Fruit fly (Drosophila melanogaster) whole organism, wandering third instar larva: ENCODE results near the gene AGO2.
A peak's percentile ranks its signal among the peaks of the same experiment; 100 is the strongest.

Experiments
- Abd-B ChIP-seq: fragments of >200 bp; optimal IDR thresholded peaks from 2 replicates; lab custom pipeline; 2017; ENCODE audit warnings: missing biosample characterization, missing genetic modification characterization
- CG32264 ChIP-seq: fragments of 200-800 bp; sonication (Bioruptor generic); optimal IDR thresholded peaks from 2 replicates; lab custom pipeline; 2016; ENCODE audit warnings: missing biosample characterization, missing genetic modification characterization
- CG9705 ChIP-seq: fragments of 200-800 bp; sonication (Bioruptor generic); optimal IDR thresholded peaks from 2 replicates; lab custom pipeline; 2018; ENCODE audit warnings: missing biosample characterization, mild to moderate bottlenecking, missing genetic modification characterization
- CrebA ChIP-seq: fragments of 200-800 bp; sonication (Bioruptor generic); optimal IDR thresholded peaks from 2 replicates; lab custom pipeline; 2016; ENCODE audit warnings: missing biosample characterization, mild to moderate bottlenecking, missing genetic modification characterization, borderline replicate concordance
- Dfd ChIP-seq: fragments of >200 bp; optimal IDR thresholded peaks from 2 replicates; lab custom pipeline; 2017; ENCODE audit warnings: missing biosample characterization, missing genetic modification characterization
- Dif ChIP-seq: fragments of 200-275, 200-300 bp; sonication (Bioruptor generic); optimal IDR thresholded peaks from 2 replicates; lab custom pipeline; 2018; ENCODE audit warnings: missing biosample characterization, missing genetic modification characterization; ENCODE audit not compliant: partially characterized antibody
- GATAd ChIP-seq: sonication (Bioruptor generic); optimal IDR thresholded peaks from 2 replicates; lab custom pipeline; 2016; ENCODE audit warnings: missing biosample characterization, missing genetic modification characterization
- HLH106 ChIP-seq: fragments of 200-800 bp; optimal IDR thresholded peaks from 3 replicates; lab custom pipeline; 2019; ENCODE audit warnings: missing biosample characterization, mild to moderate bottlenecking, missing genetic modification characterization, moderate library complexity
- Hnf4 ChIP-seq: fragments of 200-800 bp; sonication (Bioruptor generic); optimal IDR thresholded peaks from 2 replicates; lab custom pipeline; 2016; ENCODE audit warnings: missing biosample characterization, mild to moderate bottlenecking, missing genetic modification characterization
- Hr78 ChIP-seq: fragments of >200 bp; optimal IDR thresholded peaks from 2 replicates; lab custom pipeline; 2017; ENCODE audit warnings: missing biosample characterization, missing genetic modification characterization
- Hr83 ChIP-seq: fragments of 200-300 bp; sonication (Bioruptor generic); optimal IDR thresholded peaks from 2 replicates; lab custom pipeline; 2016; ENCODE audit warnings: missing biosample characterization, mild to moderate bottlenecking, missing genetic modification characterization, moderate library complexity; ENCODE audit not compliant: poor library complexity, severe bottlenecking
- Jra ChIP-seq: sonication (Bioruptor generic); optimal IDR thresholded peaks from 2 replicates; lab custom pipeline; 2016; ENCODE audit warnings: missing biosample characterization, missing genetic modification characterization
- Mio ChIP-seq: sonication (Bioruptor generic); optimal IDR thresholded peaks from 2 replicates; lab custom pipeline; 2016; ENCODE audit warnings: missing biosample characterization, missing genetic modification characterization
- Myc ChIP-seq: fragments of >200 bp; optimal IDR thresholded peaks from 2 replicates; lab custom pipeline; 2017
- N ChIP-seq: fragments of >200 bp; optimal IDR thresholded peaks from 2 replicates; lab custom pipeline; 2018; ENCODE audit warnings: missing biosample characterization, missing external identifiers, missing genetic modification characterization
- OdsH ChIP-seq: fragments of 200-800 bp; sonication (Bioruptor generic); optimal IDR thresholded peaks from 2 replicates; lab custom pipeline; 2016; ENCODE audit warnings: missing biosample characterization, mild to moderate bottlenecking, missing genetic modification characterization
- Rel ChIP-seq, 2 experiments: fragments of 200-800 bp; sonication (Bioruptor generic) in 1 of 2; optimal IDR thresholded peaks; 2 replicates in 1 of 2; 3 replicates in 1 of 2; lab custom pipeline; 2016 to 2019; ENCODE audit warnings: mild to moderate bottlenecking in 2 of 2, missing biosample characterization in 2 of 2, missing genetic modification characterization in 2 of 2, moderate library complexity in 1 of 2
- Sp1 ChIP-seq: fragments of 200-800 bp; sonication (Bioruptor generic); optimal IDR thresholded peaks from 3 replicates; lab custom pipeline; 2019; ENCODE audit warnings: missing biosample characterization, mild to moderate bottlenecking, missing genetic modification characterization, moderate library complexity
- Vsx2 ChIP-seq: fragments of 200-300, 225-300 bp; sonication (Bioruptor generic); optimal IDR thresholded peaks from 2 replicates; lab custom pipeline; 2018; ENCODE audit warnings: missing biosample characterization, missing genetic modification characterization; ENCODE audit not compliant: partially characterized antibody
- br ChIP-seq: fragments of 200-800 bp; sonication (Bioruptor generic); optimal IDR thresholded peaks from 2 replicates; lab custom pipeline; 2016; ENCODE audit warnings: missing biosample characterization, missing genetic modification characterization
- dl ChIP-seq, 2 experiments: fragments of 175-275, 200-275 bp in 1 of 2; fragments of 200-275 bp in 1 of 2; sonication (Bioruptor generic); optimal IDR thresholded peaks; lab custom pipeline; 2018; ENCODE audit warnings: mild to moderate bottlenecking in 2 of 2, missing biosample characterization in 2 of 2, missing genetic modification characterization in 2 of 2, moderate library complexity in 2 of 2; ENCODE audit not compliant: partially characterized antibody in 2 of 2, insufficient read depth in 1 of 2
- dmrt93B ChIP-seq: fragments of 200-800 bp; sonication (Bioruptor generic); optimal IDR thresholded peaks from 2 replicates; lab custom pipeline; 2018; ENCODE audit warnings: missing biosample characterization, mild to moderate bottlenecking, missing genetic modification characterization
- dsf ChIP-seq: sonication (Bioruptor generic); optimal IDR thresholded peaks from 2 replicates; lab custom pipeline; 2016; ENCODE audit warnings: missing biosample characterization, missing genetic modification characterization, borderline replicate concordance
- ey ChIP-seq: fragments of 200-800 bp; sonication (Bioruptor generic); optimal IDR thresholded peaks from 2 replicates; lab custom pipeline; 2016; ENCODE audit warnings: missing biosample characterization, missing genetic modification characterization
- foxo ChIP-seq, 2 experiments: fragments of 200-800 bp; sonication (Bioruptor generic); optimal IDR thresholded peaks; 2 replicates in 1 of 2; 3 replicates in 1 of 2; lab custom pipeline; 2016 to 2017; ENCODE audit warnings: missing biosample characterization in 2 of 2, missing genetic modification characterization in 2 of 2
- fru ChIP-seq: fragments of 200-800 bp; sonication (Bioruptor generic); optimal IDR thresholded peaks from 3 replicates; lab custom pipeline; 2016; ENCODE audit warnings: missing biosample characterization, mild to moderate bottlenecking, missing genetic modification characterization
- h ChIP-seq: fragments of 200-800 bp; sonication (Bioruptor generic); optimal IDR thresholded peaks from 3 replicates; lab custom pipeline; 2016; ENCODE audit warnings: missing biosample characterization, mild to moderate bottlenecking, missing genetic modification characterization
- jim ChIP-seq: fragments of 175-275, 200-325 bp; sonication (Bioruptor generic); optimal IDR thresholded peaks from 2 replicates; lab custom pipeline; 2016; ENCODE audit warnings: missing biosample characterization, mild to moderate bottlenecking, missing genetic modification characterization
- lola ChIP-seq: fragments of >200 bp; optimal IDR thresholded peaks from 2 replicates; lab custom pipeline; 2017; ENCODE audit warnings: missing biosample characterization, missing genetic modification characterization
- pan ChIP-seq: fragments of >200 bp; optimal IDR thresholded peaks from 2 replicates; lab custom pipeline; 2017
- psq ChIP-seq: fragments of 200-800 bp; sonication (Bioruptor generic); optimal IDR thresholded peaks from 3 replicates; lab custom pipeline; 2017; ENCODE audit warnings: missing biosample characterization, mild to moderate bottlenecking, missing genetic modification characterization, moderate library complexity
- rgr ChIP-seq: fragments of 200-800 bp; sonication (Bioruptor generic); optimal IDR thresholded peaks from 3 replicates; lab custom pipeline; 2016; ENCODE audit warnings: missing biosample characterization, mild to moderate bottlenecking, missing genetic modification characterization
- sage ChIP-seq: fragments of 200-800 bp; sonication (Bioruptor generic); optimal IDR thresholded peaks from 2 replicates; lab custom pipeline; 2016; ENCODE audit warnings: missing biosample characterization, mild to moderate bottlenecking, missing genetic modification characterization
- sv ChIP-seq: fragments of 200-800 bp; sonication (Bioruptor generic); optimal IDR thresholded peaks from 3 replicates; lab custom pipeline; 2016; ENCODE audit warnings: missing biosample characterization, missing genetic modification characterization
- tai ChIP-seq: sonication (Bioruptor generic); optimal IDR thresholded peaks from 2 replicates; lab custom pipeline; 2016; ENCODE audit warnings: missing biosample characterization, missing genetic modification characterization
- usp ChIP-seq: fragments of >200 bp; optimal IDR thresholded peaks from 2 replicates; lab custom pipeline; 2017; ENCODE audit warnings: missing biosample characterization, missing genetic modification characterization
- woc ChIP-seq: sonication (Bioruptor generic); optimal IDR thresholded peaks from 2 replicates; lab custom pipeline; 2016; ENCODE audit warnings: missing biosample characterization, mild to moderate bottlenecking, missing genetic modification characterization

The AGO2 gene

DNA sequence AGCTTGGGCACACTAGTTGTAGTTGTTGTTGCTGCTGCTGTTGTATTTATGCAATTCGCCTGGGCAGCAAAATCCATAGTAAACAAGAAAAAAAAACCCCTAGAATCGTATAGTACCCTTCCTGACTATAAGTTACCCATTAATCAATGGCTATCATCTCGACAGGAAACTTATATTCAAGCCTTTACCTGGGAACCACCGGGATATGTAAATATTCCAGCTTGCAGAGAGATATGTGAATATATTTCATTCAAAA, 9.9 kb downstream of the AGO2 start:
- TF ChIP-seq foxo (GFP tag; optimal IDR thresholded peaks at IDR 0.05; lab: Kevin White, UChicago): no peak
- no peak for TF ChIP-seq sv (GFP tag; lab: Kevin White, UChicago)
- TF ChIP-seq Hr83 (GFP tag; lab: Kevin White, UChicago): no peak
- no peak for TF ChIP-seq woc (GFP tag; lab: Kevin White, UChicago)
- TF ChIP-seq Abd-B (GFP tag; lab: Kevin White, UChicago): no peak
- no peak for TF ChIP-seq Hr78 (GFP tag; lab: Kevin White, UChicago)
- TF ChIP-seq Myc (lab: Kevin White, UChicago): no peak
- TF ChIP-seq h (GFP tag; lab: Kevin White, UChicago): no peak
- TF ChIP-seq dmrt93B (GFP tag; lab: Kevin White, UChicago): no peak
- no peak for TF ChIP-seq br
- TF ChIP-seq Dfd (GFP tag; lab: Kevin White, UChicago): no peak
- no peak for TF ChIP-seq jim (GFP tag; lab: Kevin White, UChicago)
- TF ChIP-seq ey (GFP tag; lab: Kevin White, UChicago): no peak
- TF ChIP-seq dsf (GFP tag; lab: Kevin White, UChicago): no peak
- TF ChIP-seq psq (GFP tag; lab: Kevin White, UChicago): no peak
- TF ChIP-seq N: no peak
- TF ChIP-seq Jra: no peak
- TF ChIP-seq CrebA (GFP tag; lab: Kevin White, UChicago): no peak
- no peak for TF ChIP-seq fru

DNA sequence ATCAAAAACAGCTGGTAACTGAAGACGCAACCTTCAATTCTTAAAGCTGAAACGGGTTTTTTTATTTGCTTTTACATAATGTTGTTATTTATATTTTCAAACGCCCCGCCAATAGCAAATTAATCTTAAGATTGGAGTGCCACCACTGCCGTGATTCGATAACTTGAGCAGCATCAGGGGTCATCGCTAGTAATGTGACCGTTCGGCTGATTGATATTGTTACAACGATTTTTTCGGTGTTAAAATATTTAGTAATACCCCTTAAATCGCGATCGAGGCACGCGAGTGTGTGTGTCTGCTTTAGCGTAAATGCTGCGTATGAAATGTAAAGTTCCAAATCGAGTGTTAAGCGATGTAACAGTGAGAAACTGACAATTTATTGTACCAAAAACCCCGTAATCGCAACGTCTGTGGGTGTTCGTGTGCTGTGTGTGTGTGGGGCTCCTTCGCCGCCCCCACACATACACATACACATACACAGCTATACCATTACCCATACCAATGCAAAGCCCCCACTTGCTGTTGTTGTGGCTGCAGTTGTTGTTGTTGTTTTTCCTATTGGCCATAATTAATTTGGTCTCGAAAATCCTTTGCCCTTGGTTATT, 12.0 kb downstream of the AGO2 start, which contains the start of gene dop:
TSS of gene dop (plus strand) at position 185 of the 605 bp plus-strand sequence.
- peak; percentile 21 for TF ChIP-seq dsf (GFP tag; lab: Kevin White, UChicago)
- no peak for TF ChIP-seq CG9705 (GFP tag; lab: Kevin White, UChicago)
- no peak for TF ChIP-seq usp (GFP tag; lab: Kevin White, UChicago)
- TF ChIP-seq br: no peak
- no peak for TF ChIP-seq Myc (lab: Kevin White, UChicago)
- TF ChIP-seq dl (GFP tag; optimal IDR thresholded peaks at IDR 0.05; lab: Kevin White, UChicago; ENCODE audit: insufficient read depth in 1 of 2, partially characterized antibody in 2 of 2): no peak
- no peak for TF ChIP-seq pan (lab: Kevin White, UChicago)
- TF ChIP-seq dmrt93B (GFP tag; lab: Kevin White, UChicago): no peak
- peak; percentile 37 for TF ChIP-seq HLH106 (tag; lab: Kevin White, UChicago)
- no peak for TF ChIP-seq psq (GFP tag; lab: Kevin White, UChicago)
- no peak for TF ChIP-seq h (GFP tag; lab: Kevin White, UChicago)
- no peak for TF ChIP-seq Dfd (GFP tag; lab: Kevin White, UChicago)
- peak; percentile 18 for TF ChIP-seq ey (GFP tag; lab: Kevin White, UChicago)
- peak; percentile 19 for TF ChIP-seq woc (GFP tag; lab: Kevin White, UChicago)
- TF ChIP-seq foxo (GFP tag; optimal IDR thresholded peaks at IDR 0.05; lab: Kevin White, UChicago): peak in 1 of 2 experiments; percentile 44
- peak; percentile 21 for TF ChIP-seq rgr (GFP tag; lab: Kevin White, UChicago)
- TF ChIP-seq Vsx2 (GFP tag; lab: Kevin White, UChicago): no peak
- TF ChIP-seq sv (GFP tag; lab: Kevin White, UChicago): peak; percentile 18
- TF ChIP-seq Sp1 (GFP tag; lab: Kevin White, UChicago): no peak
- no peak for TF ChIP-seq OdsH
- no peak for TF ChIP-seq tai
- no peak for TF ChIP-seq CrebA (GFP tag; lab: Kevin White, UChicago)
- peak; percentile 60 for TF ChIP-seq Hr83 (GFP tag; lab: Kevin White, UChicago)
- TF ChIP-seq GATAd (GFP tag; lab: Kevin White, UChicago): no peak
- TF ChIP-seq Jra: no peak
- TF ChIP-seq CG32264 (GFP tag; lab: Kevin White, UChicago): no peak
- TF ChIP-seq Hr78 (GFP tag; lab: Kevin White, UChicago): peak; percentile 32
- no peak for TF ChIP-seq Mio
- no peak for TF ChIP-seq lola (GFP tag; lab: Kevin White, UChicago)
- TF ChIP-seq sage (GFP tag; lab: Kevin White, UChicago): no peak
- TF ChIP-seq N: peak; percentile 53
- peak; percentile 36 for TF ChIP-seq Hnf4 (GFP tag; lab: Kevin White, UChicago)
- no peak for TF ChIP-seq Dif (GFP tag; lab: Kevin White, UChicago)
- no peak for TF ChIP-seq Rel (GFP tag; optimal IDR thresholded peaks at IDR 0.05; lab: Kevin White, UChicago)
- TF ChIP-seq Rel (tag; optimal IDR thresholded peaks at IDR 0.05; lab: Kevin White, UChicago): peak; percentile 89
- TF ChIP-seq fru: peak; percentile 32
